Worm (Caenorhabditis elegans) whole organism, L4 larva: ENCODE results near the gene tatn-1.

Source experiments
- F37D6.2 ChIP-seq: sonication (generic microtip); optimal IDR thresholded peaks from 2 replicates; lab custom pipeline; 2016; ENCODE audit warnings: mild to moderate bottlenecking, missing genetic modification characterization, missing compliant biosample characterization
- F44E2.7 ChIP-seq: fragments of 200-800 bp; sonication (Bioruptor generic); IDR thresholded peaks from 2 replicates; pipeline ENCODE4 v2.1.2; 2022; ENCODE audit warnings: missing genetic modification characterization, missing compliant biosample characterization
- T20F7.1 ChIP-seq: fragments of 200-800 bp; sonication (Bioruptor generic); optimal IDR thresholded peaks from 2 replicates; lab custom pipeline; 2018; ENCODE audit warnings: mild to moderate bottlenecking, missing genetic modification characterization, missing compliant biosample characterization
- T26A8.4 ChIP-seq: fragments of 200-800 bp; sonication (Bioruptor generic); IDR thresholded peaks from 2 replicates; pipeline ENCODE4 v1.3.6; 2022; ENCODE audit warnings: missing genetic modification characterization, missing compliant biosample characterization
- Y105C5A.15 ChIP-seq: fragments of 200-800 bp; sonication (Bioruptor generic); IDR thresholded peaks from 2 replicates; pipeline ENCODE4 v1.3.6; 2022; ENCODE audit warnings: missing genetic modification characterization, missing compliant biosample characterization
- aha-1 ChIP-seq: fragments of 150-350 bp; peaks from one replicate; lab custom pipeline; 2014; ENCODE audit warnings: missing biosample characterization, missing genetic modification characterization
- aly-2 ChIP-seq: sonication (generic microtip); optimal IDR thresholded peaks from 2 replicates; lab custom pipeline; 2018; ENCODE audit warnings: missing biosample characterization, missing genetic modification characterization
- ama-1 ChIP-seq: fragments of 150-350 bp; optimal IDR thresholded peaks from 2 replicates; lab custom pipeline; 2014; ENCODE audit warnings: inconsistent platforms, mixed read lengths
- ceh-28 ChIP-seq: fragments of 150-350 bp; optimal IDR thresholded peaks from 2 replicates; lab custom pipeline; 2014; ENCODE audit warnings: missing biosample characterization, missing genetic modification reagents, missing genetic modification characterization
- ceh-32 ChIP-seq: sonication (generic microtip); optimal IDR thresholded peaks from 2 replicates; lab custom pipeline; 2016; ENCODE audit warnings: mild to moderate bottlenecking, missing genetic modification characterization, missing compliant biosample characterization; ENCODE audit not compliant: poor library complexity
- ceh-62 ChIP-seq: sonication (generic microtip); optimal IDR thresholded peaks from 2 replicates; lab custom pipeline; 2017; ENCODE audit warnings: missing biosample characterization, missing genetic modification characterization
- ctbp-1 ChIP-seq: fragments of 200-800 bp; sonication (Bioruptor generic); IDR thresholded peaks from 2 replicates; pipeline ENCODE4 v1.3.6; 2022; ENCODE audit warnings: missing genetic modification reagents, missing genetic modification characterization, missing compliant biosample characterization
- daf-12 ChIP-seq: fragments of 150-350 bp; optimal IDR thresholded peaks from 2 replicates; lab custom pipeline; 2014; ENCODE audit warnings: missing biosample characterization, missing genetic modification reagents, missing genetic modification characterization
- daf-16 ChIP-seq, 3 experiments: sonication (generic microtip); optimal IDR thresholded peaks; 2 replicates each; lab custom pipeline; 2016 to 2017; ENCODE audit warnings: missing genetic modification characterization in 3 of 3, missing genetic modification reagents in 3 of 3, mild to moderate bottlenecking in 2 of 3, missing compliant biosample characterization in 2 of 3, missing biosample characterization in 1 of 3, moderate library complexity in 1 of 3
- dmd-8 ChIP-seq: fragments of 200-800 bp; sonication (Bioruptor generic); IDR thresholded peaks from 2 replicates; pipeline ENCODE4 v1.3.6; 2022; ENCODE audit warnings: missing genetic modification characterization, missing compliant biosample characterization
- duxl-1 ChIP-seq: sonication (generic microtip); optimal IDR thresholded peaks from 2 replicates; lab custom pipeline; 2016; ENCODE audit warnings: mild to moderate bottlenecking, missing genetic modification characterization, moderate library complexity, missing compliant biosample characterization; ENCODE audit not compliant: poor library complexity
- dve-1 ChIP-seq: sonication (generic microtip); optimal IDR thresholded peaks from 2 replicates; lab custom pipeline; 2017; ENCODE audit warnings: antibody characterized with exemption, mild to moderate bottlenecking, missing genetic modification characterization, missing compliant biosample characterization; ENCODE audit not compliant: insufficient read depth
- egl-27 ChIP-seq: sonication (generic microtip); optimal IDR thresholded peaks from 3 replicates; lab custom pipeline; 2017; ENCODE audit warnings: missing biosample characterization, missing genetic modification reagents, missing genetic modification characterization
- fkh-10 ChIP-seq: fragments of 150-350 bp; optimal IDR thresholded peaks from 2 replicates; lab custom pipeline; 2014; ENCODE audit warnings: missing biosample characterization, missing genetic modification reagents, missing genetic modification characterization
- hif-1 ChIP-seq, 2 experiments: sonication (generic microtip); optimal IDR thresholded peaks; 2 replicates each; lab custom pipeline; 2016 to 2017; ENCODE audit warnings: missing compliant biosample characterization in 2 of 2, missing genetic modification characterization in 2 of 2, missing genetic modification reagents in 2 of 2, missing genotype in 2 of 2, mild to moderate bottlenecking in 1 of 2
- hlh-30 ChIP-seq: sonication (generic microtip); optimal IDR thresholded peaks from 2 replicates; lab custom pipeline; 2017; ENCODE audit warnings: antibody characterized with exemption, mild to moderate bottlenecking, missing genetic modification characterization, missing compliant biosample characterization; ENCODE audit not compliant: insufficient read depth
- hmg-1.1 ChIP-seq: fragments of 200-800 bp; sonication (Bioruptor generic); IDR thresholded peaks from 2 replicates; pipeline ENCODE4 v1.3.6; 2022; ENCODE audit warnings: missing genetic modification reagents, missing genetic modification characterization, missing compliant biosample characterization
- jun-1 ChIP-seq: fragments of 150-350 bp; optimal IDR thresholded peaks from 2 replicates; lab custom pipeline; 2014; ENCODE audit warnings: missing biosample characterization, missing genetic modification reagents, missing genetic modification characterization
- lim-7 ChIP-seq: fragments of 200-800 bp; sonication (Bioruptor generic); IDR thresholded peaks from 2 replicates; pipeline ENCODE4 v1.3.6; 2022; ENCODE audit warnings: missing genetic modification characterization, missing compliant biosample characterization
- lin-13 ChIP-seq: fragments of 150-350 bp; optimal IDR thresholded peaks from 2 replicates; lab custom pipeline; 2014; ENCODE audit warnings: missing biosample characterization, missing genetic modification reagents, missing genetic modification characterization
- lin-15B ChIP-seq: fragments of 150-350 bp; sonication (generic microtip); optimal IDR thresholded peaks from 3 replicates; lab custom pipeline; 2014; ENCODE audit warnings: missing biosample characterization, missing genetic modification characterization
- lin-29 ChIP-seq: fragments of 200-800 bp; sonication (Bioruptor generic); IDR thresholded peaks from 2 replicates; pipeline ENCODE4 v1.3.6; 2022; ENCODE audit warnings: missing genetic modification reagents, missing genetic modification characterization, missing compliant biosample characterization
- lin-39 ChIP-seq: fragments of 150-350 bp; optimal IDR thresholded peaks from 2 replicates; lab custom pipeline; 2014; ENCODE audit warnings: missing biosample characterization, missing genetic modification reagents, missing genetic modification characterization
- lsy-2 ChIP-seq, 2 experiments: fragments of 150-350 bp in 1 of 2; sonication (generic microtip) in 1 of 2; optimal IDR thresholded peaks; 2 replicates each; lab custom pipeline; 2014 to 2017; ENCODE audit warnings: missing biosample characterization in 2 of 2, missing genetic modification characterization in 2 of 2
- mdt-29 ChIP-seq: fragments of 200-800 bp; sonication (Bioruptor generic); IDR thresholded peaks from 2 replicates; pipeline ENCODE4 v1.3.6; 2022; ENCODE audit warnings: missing genetic modification reagents, missing genetic modification characterization, missing compliant biosample characterization
- mes-2 ChIP-seq: sonication (generic microtip); optimal IDR thresholded peaks from 2 replicates; lab custom pipeline; 2016; ENCODE audit warnings: missing genotype, mild to moderate bottlenecking, missing genetic modification characterization, missing compliant biosample characterization; ENCODE audit not compliant: poor library complexity, severe bottlenecking
- mxl-2 ChIP-seq: fragments of 200-800 bp; sonication (Bioruptor generic); conservative IDR thresholded peaks from 2 replicates; pipeline ENCODE4 v1.3.6; 2022; ENCODE audit warnings: missing genetic modification reagents, missing genetic modification characterization, missing compliant biosample characterization
- mxl-3 ChIP-seq: fragments of 200-800 bp; sonication (Bioruptor generic); optimal IDR thresholded peaks from 2 replicates; lab custom pipeline; 2018; ENCODE audit warnings: mild to moderate bottlenecking, missing genetic modification characterization, missing compliant biosample characterization
- nhr-10 ChIP-seq: fragments of 150-350 bp; optimal IDR thresholded peaks from 2 replicates; lab custom pipeline; 2014; ENCODE audit warnings: missing biosample characterization, missing genetic modification characterization
- nhr-111 ChIP-seq: fragments of 200-800 bp; sonication (Bioruptor generic); optimal IDR thresholded peaks from 2 replicates; lab custom pipeline; 2018; ENCODE audit warnings: mild to moderate bottlenecking, missing genetic modification characterization, missing compliant biosample characterization
- nhr-25 ChIP-seq: sonication (generic microtip); optimal IDR thresholded peaks from 2 replicates; lab custom pipeline; 2017; ENCODE audit warnings: missing genetic modification characterization, mild to moderate bottlenecking, missing compliant biosample characterization, antibody characterized with exemption, moderate library complexity, borderline replicate concordance; ENCODE audit not compliant: insufficient read depth
- nhr-28 ChIP-seq: fragments of 150-350 bp; optimal IDR thresholded peaks from 2 replicates; lab custom pipeline; 2014; ENCODE audit warnings: missing biosample characterization, missing genetic modification characterization
- nhr-41 ChIP-seq: fragments of 200-800 bp; sonication (Bioruptor generic); IDR thresholded peaks from 2 replicates; pipeline ENCODE4 v1.3.6; 2022; ENCODE audit warnings: missing genetic modification reagents, missing genetic modification characterization, missing compliant biosample characterization
- nhr-48 ChIP-seq: sonication (generic microtip); optimal IDR thresholded peaks from 2 replicates; lab custom pipeline; 2016; ENCODE audit warnings: mild to moderate bottlenecking, missing genetic modification characterization, missing compliant biosample characterization
- pha-4 ChIP-seq, 2 experiments: fragments of 150-350 bp in 1 of 2; fragments of 200-800 bp in 1 of 2; sonication (Bioruptor generic) in 1 of 2; IDR thresholded peaks in 1 of 2; optimal IDR thresholded peaks in 1 of 2; 2 replicates each; pipeline versions ENCODE4 v1.3.6 to Lab custom; 2014 to 2022; ENCODE audit warnings: missing genetic modification characterization in 2 of 2, missing genetic modification reagents in 2 of 2, missing biosample characterization in 1 of 2, missing compliant biosample characterization in 1 of 2
- pqm-1 ChIP-seq: sonication (generic microtip); optimal IDR thresholded peaks from 2 replicates; lab custom pipeline; 2017; ENCODE audit warnings: missing biosample characterization, missing genetic modification characterization
- set-16 ChIP-seq: fragments of 200-800 bp; sonication (Bioruptor generic); IDR thresholded peaks from 2 replicates; pipeline ENCODE4 v1.3.6; 2022; ENCODE audit warnings: missing genetic modification reagents, missing genetic modification characterization, missing compliant biosample characterization
- skn-1 ChIP-seq: fragments of 150-350 bp; optimal IDR thresholded peaks from 2 replicates; lab custom pipeline; 2014; ENCODE audit warnings: missing biosample characterization, missing genetic modification characterization
- snpc-4 ChIP-seq: fragments of 150-350 bp; optimal IDR thresholded peaks from 2 replicates; lab custom pipeline; 2014; ENCODE audit warnings: missing biosample characterization, missing genetic modification characterization
- tag-97 ChIP-seq: fragments of 200-800 bp; sonication (Bioruptor generic); IDR thresholded peaks from 2 replicates; pipeline ENCODE4 v1.3.6; 2022; ENCODE audit warnings: missing genetic modification characterization, missing compliant biosample characterization
- unc-130 ChIP-seq: sonication (generic microtip); optimal IDR thresholded peaks from 2 replicates; lab custom pipeline; 2016; ENCODE audit warnings: missing genetic modification reagents, missing genetic modification characterization, missing compliant biosample characterization
- unc-39 ChIP-seq: sonication (generic microtip); optimal IDR thresholded peaks from 2 replicates; lab custom pipeline; 2017; ENCODE audit warnings: missing biosample characterization, missing genetic modification characterization
- unc-62 ChIP-seq, 3 experiments: fragments of 150-350 bp in 1 of 3; sonication (generic microtip); optimal IDR thresholded peaks in 2 of 3; peaks in 1 of 3; 1 replicate in 1 of 3; 2 replicates in 2 of 3; lab custom pipeline; 2014 to 2017; ENCODE audit warnings: missing biosample characterization in 3 of 3, missing genetic modification characterization in 3 of 3, missing genetic modification reagents in 3 of 3, missing genotype in 1 of 3
- zag-1 ChIP-seq: fragments of 150-350 bp; optimal IDR thresholded peaks from 2 replicates; lab custom pipeline; 2014; ENCODE audit warnings: missing biosample characterization, missing genetic modification characterization
- ztf-7 ChIP-seq: fragments of 150-350 bp; optimal IDR thresholded peaks from 2 replicates; lab custom pipeline; 2014; ENCODE audit warnings: missing biosample characterization, missing genetic modification characterization

tatn-1 gene

DNA sequence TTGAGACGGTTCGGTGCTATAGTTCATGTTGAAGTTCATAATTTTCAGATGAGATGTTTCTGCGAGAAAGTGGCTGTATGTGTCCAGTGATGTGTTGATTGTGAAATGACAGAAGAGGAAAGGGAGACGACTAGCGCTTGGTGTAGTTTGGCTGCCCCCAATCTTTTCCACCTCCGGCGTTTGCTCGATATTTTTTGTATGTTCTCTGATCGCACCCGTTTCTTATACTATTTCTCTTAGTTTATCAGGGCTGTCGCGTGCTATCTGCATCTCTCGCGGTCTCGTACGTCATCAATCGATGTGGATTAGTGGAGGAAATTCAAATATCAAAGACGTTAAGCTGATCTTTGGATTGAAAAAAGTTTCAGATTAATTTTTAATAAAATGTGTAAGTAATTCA is 19.9 kb downstream of the tatn-1 start, which contains the start of gene atf-4:
atf-4 (minus strand) TSS at position 93 of the 400 bp plus-strand sequence.
- TF ChIP-seq egl-27 (tag; lab: Kevin White, UChicago): no peak
- TF ChIP-seq set-16 (GFP tag; lab: Robert Waterston, UW): no peak
- no peak for TF ChIP-seq duxl-1
- TF ChIP-seq Y105C5A.15 (GFP tag; lab: Robert Waterston, UW): no peak
- no peak for TF ChIP-seq snpc-4 (tag; lab: Kevin White, UChicago)
- peak; percentile 82 for TF ChIP-seq nhr-48 (tag; lab: Kevin White, UChicago)
- TF ChIP-seq nhr-28: peak; percentile 86
- no peak for TF ChIP-seq lim-7 (GFP tag; lab: Robert Waterston, UW)
- TF ChIP-seq F37D6.2 (tag; lab: Kevin White, UChicago): no peak
- TF ChIP-seq mes-2 (tag; lab: Kevin White, UChicago): peak; percentile 52
- no peak for TF ChIP-seq daf-16 (GFP tag; optimal IDR thresholded peaks at IDR 0.05; lab: Kevin White, UChicago)
- peak; percentile 71 for TF ChIP-seq daf-16 (tag; optimal IDR thresholded peaks at IDR 0.05; lab: Kevin White, UChicago)
- no peak for TF ChIP-seq nhr-41 (GFP tag; lab: Robert Waterston, UW)
- no peak for TF ChIP-seq ceh-32 (tag; lab: Kevin White, UChicago)
- TF ChIP-seq hif-1 (tag; optimal IDR thresholded peaks at IDR 0.05; lab: Kevin White, UChicago): peak in 1 of 2 experiments; percentile 37
- no peak for TF ChIP-seq lin-39 (tag; lab: Kevin White, UChicago)
- TF ChIP-seq mxl-3 (GFP tag; lab: Kevin White, UChicago): peak; percentile 63
- no peak for TF ChIP-seq pha-4 (GFP tag; IDR thresholded peaks at IDR 0.05; lab: Robert Waterston, UW)
- TF ChIP-seq pha-4 (tag; optimal IDR thresholded peaks at IDR 0.05; lab: Kevin White, UChicago): peak; percentile 39
- no peak for TF ChIP-seq unc-39 (tag; lab: Kevin White, UChicago)
- TF ChIP-seq ama-1 (lab: Kevin White, UChicago): no peak
- peak; percentile 72 for TF ChIP-seq nhr-10
- peak; percentile 46 for TF ChIP-seq ztf-7 (tag; lab: Kevin White, UChicago)
- TF ChIP-seq hlh-30: peak; percentile 95
- no peak for TF ChIP-seq jun-1 (tag; lab: Kevin White, UChicago)
- no peak for TF ChIP-seq tag-97
- TF ChIP-seq nhr-25 (tag; lab: Kevin White, UChicago): no peak
- TF ChIP-seq T20F7.1 (GFP tag; lab: Kevin White, UChicago): no peak
- TF ChIP-seq T26A8.4 (GFP tag; lab: Robert Waterston, UW): peak; percentile 62; the same call in 1 of the 2 replicates
- peak; percentile 24 for TF ChIP-seq lin-13 (GFP tag; lab: Kevin White, UChicago)
- TF ChIP-seq hmg-1.1: peak; percentile 36; the same call in 1 of the 2 replicates
- TF ChIP-seq nhr-111 (GFP tag; lab: Kevin White, UChicago): no peak
- peak; percentile 24 for TF ChIP-seq pqm-1 (tag; lab: Kevin White, UChicago)
- TF ChIP-seq aly-2 (tag; lab: Kevin White, UChicago): no peak
- TF ChIP-seq lsy-2 (tag; optimal IDR thresholded peaks at IDR 0.05; lab: Kevin White, UChicago): peak; percentile 47 to 73
- TF ChIP-seq dmd-8 (GFP tag; lab: Robert Waterston, UW): peak; percentile 65; the same call in 1 of the 2 replicates
- no peak for TF ChIP-seq F44E2.7 (GFP tag; lab: Robert Waterston, UW)
- no peak for TF ChIP-seq ceh-62 (tag; lab: Kevin White, UChicago)
- no peak for TF ChIP-seq unc-130 (GFP tag; lab: Kevin White, UChicago)
- TF ChIP-seq lin-29 (GFP tag; lab: Robert Waterston, UW): no peak
- no peak for TF ChIP-seq mxl-2 (GFP tag; lab: Robert Waterston, UW)
- peak; percentile 48 for TF ChIP-seq ceh-28 (tag; lab: Kevin White, UChicago)
- no peak for TF ChIP-seq fkh-10 (GFP tag; lab: Kevin White, UChicago)
- TF ChIP-seq skn-1 (tag; lab: Kevin White, UChicago): no peak
- no peak for TF ChIP-seq lin-15B (tag; lab: Kevin White, UChicago)
- no peak for TF ChIP-seq mdt-29
- TF ChIP-seq unc-62 (GFP tag; optimal IDR thresholded peaks at IDR 0.05 in 1 of 2; lab: Kevin White, UChicago): no peak
- no peak for TF ChIP-seq unc-62 (tag; optimal IDR thresholded peaks at IDR 0.05; lab: Kevin White, UChicago)
- no peak for TF ChIP-seq ctbp-1
- no peak for TF ChIP-seq daf-12
- no peak for TF ChIP-seq zag-1 (tag; lab: Kevin White, UChicago)
- TF ChIP-seq aha-1 (tag; lab: Kevin White, UChicago): peak; percentile 51
- peak; percentile 91 for TF ChIP-seq dve-1 (tag; lab: Kevin White, UChicago)
